Fruit fly (Drosophila melanogaster) whole organism, embryonic: ENCODE data around the gene SKIP.

Experiments
- Awh ChIP-seq: fragments of 200-800 bp; sonication (Bioruptor generic); IDR thresholded peaks from 2 replicates; pipeline ENCODE4, ENCODE4 v1.3.6; 2022; ENCODE audit warnings: missing biosample characterization, missing genetic modification characterization
- CG11093 ChIP-seq: fragments of 200-800 bp; sonication (Bioruptor generic); IDR thresholded peaks from 3 replicates; pipeline ENCODE4 v1.3.6; 2022; ENCODE audit warnings: missing biosample characterization, missing genetic modification characterization
- CG11504 ChIP-seq: fragments of 200-800 bp; sonication (Bioruptor generic); optimal IDR thresholded peaks from 3 replicates; lab custom pipeline; 2019; ENCODE audit warnings: missing biosample characterization, mild to moderate bottlenecking, missing genetic modification characterization, moderate library complexity
- CG11723 ChIP-seq: fragments of 200-800 bp; sonication (Bioruptor generic); optimal IDR thresholded peaks from 2 replicates; lab custom pipeline; 2017; ENCODE audit warnings: missing biosample characterization, mild to moderate bottlenecking, missing genetic modification characterization
- CG14860 ChIP-seq: fragments of 200-800 bp; sonication (Bioruptor generic); IDR thresholded peaks from 3 replicates; pipeline ENCODE4 v1.3.6; 2022; ENCODE audit warnings: missing biosample characterization, missing genetic modification characterization; ENCODE audit not compliant: partially characterized antibody
- CG15011 ChIP-seq: fragments of 200-800 bp; sonication (Bioruptor generic); optimal IDR thresholded peaks from 3 replicates; lab custom pipeline; 2018; ENCODE audit warnings: missing biosample characterization, mild to moderate bottlenecking, missing genetic modification characterization
- CG17359 ChIP-seq: fragments of 200-800 bp; sonication (Bioruptor generic); optimal IDR thresholded peaks from 3 replicates; lab custom pipeline; 2018; ENCODE audit warnings: missing biosample characterization, mild to moderate bottlenecking, missing genetic modification characterization, moderate library complexity
- CG18011 ChIP-seq: fragments of 200-800 bp; sonication (Bioruptor generic); optimal IDR thresholded peaks from 2 replicates; lab custom pipeline; 2017; ENCODE audit warnings: missing biosample characterization, missing genetic modification characterization, mild to moderate bottlenecking, moderate library complexity, missing genotype
- CG18599 ChIP-seq: fragments of 200-800 bp; sonication (Bioruptor generic); optimal IDR thresholded peaks from 3 replicates; lab custom pipeline; 2017; ENCODE audit warnings: missing biosample characterization, missing genetic modification characterization, mild to moderate bottlenecking, moderate library complexity, missing genetic modification reagents
- CG18619 ChIP-seq: fragments of 200-800 bp; sonication (Bioruptor generic); optimal IDR thresholded peaks from 3 replicates; lab custom pipeline; 2017; ENCODE audit warnings: missing biosample characterization, mild to moderate bottlenecking, missing genetic modification characterization
- CG2202 ChIP-seq: fragments of 200-800 bp; sonication (Bioruptor generic); optimal IDR thresholded peaks from 2 replicates; lab custom pipeline; 2018; ENCODE audit warnings: missing biosample characterization, mild to moderate bottlenecking, missing genetic modification characterization
- CG2678 ChIP-seq: fragments of 200-800 bp; sonication (Bioruptor generic); optimal IDR thresholded peaks from 3 replicates; lab custom pipeline; 2019; ENCODE audit warnings: missing biosample characterization, mild to moderate bottlenecking, missing genetic modification characterization, moderate library complexity
- CG2889 ChIP-seq: fragments of 200-800 bp; sonication (Bioruptor generic); IDR thresholded peaks from 3 replicates; pipeline ENCODE4 v1.3.6; 2022; ENCODE audit warnings: missing biosample characterization, missing genetic modification characterization
- CG31388 ChIP-seq: fragments of 200-800 bp; sonication (Bioruptor generic); optimal IDR thresholded peaks from 2 replicates; lab custom pipeline; 2016; ENCODE audit warnings: missing biosample characterization, missing genetic modification characterization
- CG4328 ChIP-seq: fragments of 200-800 bp; sonication (Bioruptor generic); optimal IDR thresholded peaks from 3 replicates; lab custom pipeline; 2017; ENCODE audit warnings: missing biosample characterization, missing genetic modification reagents, missing genetic modification characterization
- CG6813 ChIP-seq: fragments of 200-800 bp; sonication (Bioruptor generic); optimal IDR thresholded peaks from 2 replicates; lab custom pipeline; 2017; ENCODE audit warnings: missing biosample characterization, missing genetic modification characterization, mild to moderate bottlenecking, moderate library complexity, missing genetic modification reagents
- CG6854 ChIP-seq: fragments of 200-800 bp; sonication (Bioruptor generic); optimal IDR thresholded peaks from 3 replicates; lab custom pipeline; 2017; ENCODE audit warnings: missing biosample characterization, mild to moderate bottlenecking, missing genetic modification characterization
- CG7839 ChIP-seq: fragments of 200-800 bp; sonication (Bioruptor generic); optimal IDR thresholded peaks from 3 replicates; lab custom pipeline; 2018; ENCODE audit warnings: missing biosample characterization, mild to moderate bottlenecking, missing genetic modification characterization, moderate library complexity
- CG8765 ChIP-seq: fragments of 200-800 bp; sonication (Bioruptor generic); IDR thresholded peaks from 2 replicates; pipeline ENCODE4 v1.3.6; 2022; ENCODE audit warnings: missing biosample characterization, missing genetic modification characterization
- CG8944 ChIP-seq: fragments of 200-800 bp; sonication (Bioruptor generic); optimal IDR thresholded peaks from 3 replicates; lab custom pipeline; 2016; ENCODE audit warnings: missing biosample characterization, missing genetic modification characterization
- CkIIα-i1 ChIP-seq: fragments of 200-800 bp; sonication (Bioruptor generic); IDR thresholded peaks from 2 replicates; pipeline ENCODE4 v1.3.6; 2022; ENCODE audit warnings: missing biosample characterization, missing genetic modification characterization
- Doc3 ChIP-seq: fragments of 200-800 bp; sonication (Bioruptor generic); IDR thresholded peaks from 3 replicates; pipeline ENCODE4 v1.3.6; 2022; ENCODE audit warnings: missing biosample characterization, missing genetic modification characterization; ENCODE audit not compliant: partially characterized antibody
- Drgx ChIP-seq: fragments of 200-800 bp; sonication (Bioruptor generic); IDR thresholded peaks from 2 replicates; pipeline ENCODE4 v1.3.6; 2022; ENCODE audit warnings: missing biosample characterization, missing genetic modification characterization
- E2f1 ChIP-seq: fragments of 200-800 bp; sonication (Bioruptor generic); IDR thresholded peaks from 2 replicates; pipeline ENCODE4 v1.3.6; 2022; ENCODE audit warnings: missing biosample characterization, missing genetic modification characterization
- Ets97D ChIP-seq: fragments of 200-800 bp; sonication (Bioruptor generic); optimal IDR thresholded peaks from 3 replicates; lab custom pipeline; 2016; ENCODE audit warnings: missing biosample characterization, missing genetic modification characterization
- Hmx ChIP-seq: fragments of 200-800 bp; sonication (Bioruptor generic); optimal IDR thresholded peaks from 2 replicates; lab custom pipeline; 2016; ENCODE audit warnings: missing biosample characterization, missing genetic modification characterization
- Hr51 ChIP-seq, 2 experiments: fragments of 200-800 bp; sonication (Bioruptor generic); optimal IDR thresholded peaks; 2 replicates in 1 of 2; 3 replicates in 1 of 2; lab custom pipeline; 2016 to 2018; ENCODE audit warnings: missing biosample characterization in 2 of 2, missing genetic modification characterization in 2 of 2, mild to moderate bottlenecking in 1 of 2, moderate library complexity in 1 of 2
- Hr78 ChIP-seq, 2 experiments: fragments of 200-800 bp in 1 of 2; fragments of >200 bp in 1 of 2; sonication (Bioruptor generic) in 1 of 2; optimal IDR thresholded peaks; 2 replicates each; lab custom pipeline; 2017 to 2019; ENCODE audit warnings: missing biosample characterization in 2 of 2, missing genetic modification characterization in 2 of 2, mild to moderate bottlenecking in 1 of 2, moderate library complexity in 1 of 2
- Hsf ChIP-seq: fragments of 200-800 bp; sonication (Bioruptor generic); optimal IDR thresholded peaks from 3 replicates; lab custom pipeline; 2016; ENCODE audit warnings: missing biosample characterization, missing genetic modification characterization
- Kr ChIP-seq: fragments of 200-800 bp; sonication (Bioruptor generic); optimal IDR thresholded peaks from 2 replicates; lab custom pipeline; 2017; ENCODE audit warnings: missing biosample characterization, mild to moderate bottlenecking, missing genetic modification characterization
- Lpt ChIP-seq: fragments of >200 bp; optimal IDR thresholded peaks from 2 replicates; lab custom pipeline; 2018; ENCODE audit warnings: missing biosample characterization, missing genetic modification characterization
- Max ChIP-seq: fragments of 200-800 bp; sonication (Bioruptor generic); optimal IDR thresholded peaks from 2 replicates; lab custom pipeline; 2016; ENCODE audit warnings: missing biosample characterization, mild to moderate bottlenecking, missing genetic modification characterization
- Six4 ChIP-seq: fragments of 200-800 bp; sonication (Bioruptor generic); optimal IDR thresholded peaks from 2 replicates; lab custom pipeline; 2016; ENCODE audit warnings: missing biosample characterization, missing genetic modification characterization
- Sox102F ChIP-seq: fragments of 200-800 bp; sonication (Bioruptor generic); optimal IDR thresholded peaks from 2 replicates; lab custom pipeline; 2018; ENCODE audit warnings: missing biosample characterization, mild to moderate bottlenecking, missing genetic modification characterization, moderate library complexity
- bsh ChIP-seq, 2 experiments: fragments of 200-800 bp; sonication (Bioruptor generic); optimal IDR thresholded peaks; 2 replicates each; lab custom pipeline; 2017 to 2018; ENCODE audit warnings: mild to moderate bottlenecking in 2 of 2, missing biosample characterization in 2 of 2, missing genetic modification characterization in 2 of 2, moderate library complexity in 1 of 2
- chif ChIP-seq, 2 experiments: fragments of 200-800 bp; sonication (Bioruptor generic); optimal IDR thresholded peaks; 3 replicates each; lab custom pipeline; 2016; ENCODE audit warnings: missing biosample characterization in 2 of 2, missing genetic modification characterization in 2 of 2
- dm ChIP-seq: fragments of 200-800 bp; sonication (Bioruptor generic); optimal IDR thresholded peaks from 3 replicates; lab custom pipeline; 2016; ENCODE audit warnings: missing biosample characterization, missing genetic modification characterization
- gro ChIP-seq: fragments of 200-800 bp; sonication (Bioruptor generic); optimal IDR thresholded peaks from 2 replicates; lab custom pipeline; 2016; ENCODE audit warnings: missing biosample characterization, missing genetic modification characterization
- h ChIP-seq: fragments of >200 bp; optimal IDR thresholded peaks from 2 replicates; lab custom pipeline; 2017
- jumu ChIP-seq: fragments of 200-800 bp; sonication (Bioruptor generic); optimal IDR thresholded peaks from 3 replicates; lab custom pipeline; 2016; ENCODE audit warnings: missing biosample characterization, missing genetic modification characterization
- org-1 ChIP-seq: fragments of 200-800 bp; sonication (Bioruptor generic); optimal IDR thresholded peaks from 2 replicates; lab custom pipeline; 2017; ENCODE audit warnings: missing biosample characterization, missing genetic modification characterization
- rib ChIP-seq: fragments of 200-800 bp; sonication (Bioruptor generic); IDR thresholded peaks from 2 replicates; pipeline ENCODE4 v1.3.6; 2022; ENCODE audit warnings: missing biosample characterization, missing genetic modification characterization
- ro ChIP-seq: fragments of 200-800 bp; sonication (Bioruptor generic); IDR thresholded peaks from 2 replicates; pipeline ENCODE4 v1.3.6; 2022; ENCODE audit warnings: missing biosample characterization, missing genetic modification characterization
- run ChIP-seq: fragments of 200-800 bp; sonication (Bioruptor generic); optimal IDR thresholded peaks from 3 replicates; lab custom pipeline; 2018; ENCODE audit warnings: missing biosample characterization, mild to moderate bottlenecking, missing genetic modification characterization
- so ChIP-seq: fragments of 200-800 bp; sonication (Bioruptor generic); IDR thresholded peaks from 3 replicates; pipeline ENCODE4 v1.3.6; 2022; ENCODE audit warnings: missing biosample characterization, missing genetic modification characterization
- sug ChIP-seq: fragments of 200-800 bp; optimal IDR thresholded peaks from 2 replicates; lab custom pipeline; 2019; ENCODE audit warnings: missing biosample characterization, mild to moderate bottlenecking, missing genetic modification characterization, moderate library complexity
- zen2 ChIP-seq: fragments of 200-800 bp; sonication (Bioruptor generic); IDR thresholded peaks from 3 replicates; pipeline ENCODE4 v1.3.6; 2022; ENCODE audit warnings: missing biosample characterization, missing genetic modification characterization; ENCODE audit not compliant: partially characterized antibody

SKIP gene

DNA sequence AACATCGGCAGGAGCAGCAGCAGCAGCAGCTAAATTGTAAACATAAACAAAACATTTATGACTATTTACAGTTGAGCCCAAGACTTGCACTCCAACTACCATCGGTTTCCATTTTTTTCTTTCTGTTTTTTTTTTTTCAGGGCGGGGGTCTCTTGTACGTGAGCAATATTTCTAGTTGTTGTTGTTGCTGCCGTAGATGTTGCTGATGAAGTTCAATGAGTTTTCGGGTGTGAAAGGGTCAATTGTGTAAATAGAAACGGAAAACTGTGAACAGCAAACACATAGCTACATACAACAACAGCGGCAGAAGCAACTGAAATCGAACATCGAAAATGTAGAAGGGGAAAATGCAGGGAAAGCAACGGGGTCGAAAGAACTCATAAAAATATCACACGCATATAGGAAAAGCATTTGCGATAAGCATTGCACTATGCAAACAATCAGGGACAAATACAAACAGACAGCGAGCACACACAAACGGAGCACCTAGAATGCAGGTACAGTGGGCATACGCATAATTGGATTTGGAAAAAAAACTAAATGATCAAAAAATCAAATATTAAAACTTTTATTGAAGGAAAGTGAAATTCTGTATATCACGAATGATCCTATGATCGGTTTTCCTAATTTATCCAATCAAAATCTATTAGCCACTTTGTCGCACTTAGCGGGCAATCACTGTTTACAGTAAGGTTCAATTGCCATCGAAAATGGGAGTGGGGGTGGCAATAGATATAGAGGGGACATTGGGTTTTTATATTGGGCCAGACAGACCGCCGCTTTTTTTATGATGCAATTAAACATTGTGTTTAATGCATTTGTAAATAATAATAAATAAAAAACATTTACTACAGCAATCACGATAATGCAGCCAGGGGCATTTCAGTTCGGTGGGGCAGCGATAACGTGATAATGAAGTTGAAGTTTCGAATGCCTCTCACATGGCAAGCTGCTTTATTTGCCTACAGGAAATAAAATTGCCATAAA lies 12.1 kb downstream of the SKIP start (continued):
- peak; percentile 17 for TF ChIP-seq CG4328
- TF ChIP-seq Hr78 (GFP tag; optimal IDR thresholded peaks at IDR 0.05; lab: Kevin White, UChicago) = peak in 1 of 2 experiments; percentile 95
- TF ChIP-seq CG11093 (GFP tag; lab: Robert Waterston, UW) = peak; percentile 86
- TF ChIP-seq CG8944 (GFP tag; lab: Kevin White, UChicago) = peak; percentile 58
- TF ChIP-seq bsh (GFP tag; optimal IDR thresholded peaks at IDR 0.05; lab: Kevin White, UChicago) = peak in 1 of 2 experiments; percentile 90
- TF ChIP-seq E2f1 (GFP tag; lab: Robert Waterston, UW) = peak; percentile 84
- peak; percentile 64 for TF ChIP-seq Hsf (GFP tag; lab: Kevin White, UChicago)
- peak; percentile 52 for TF ChIP-seq CG18599 (GFP tag; lab: Kevin White, UChicago)
- TF ChIP-seq CkIIα-i1 = no peak
- peak; percentile 65 for TF ChIP-seq org-1 (GFP tag; lab: Kevin White, UChicago)
- TF ChIP-seq Ets97D (GFP tag; lab: Kevin White, UChicago) = peak; percentile 57
- peak; percentile 9 for TF ChIP-seq CG15011 (GFP tag; lab: Kevin White, UChicago)
- TF ChIP-seq CG2889 (GFP tag; lab: Robert Waterston, UW) = 0 out of 3 replicates have a peak, but pooled peaks have one; percentile 30
- TF ChIP-seq chif (GFP tag; optimal IDR thresholded peaks at IDR 0.05; lab: Kevin White, UChicago) = peak; percentile 61 to 75
- TF ChIP-seq CG11723 (GFP tag; lab: Kevin White, UChicago) = peak; percentile 35
- peak; percentile 80 for TF ChIP-seq CG2678 (tag; lab: Kevin White, UChicago)
- peak; percentile 78 for TF ChIP-seq CG11504
- TF ChIP-seq Lpt (GFP tag; lab: Kevin White, UChicago) = no peak
- TF ChIP-seq CG14860 (GFP tag; lab: Robert Waterston, UW) = no peak
- TF ChIP-seq Hmx (GFP tag; lab: Kevin White, UChicago) = peak; percentile 38
- TF ChIP-seq Hr51 (GFP tag; optimal IDR thresholded peaks at IDR 0.05; lab: Kevin White, UChicago) = peak in 1 of 2 experiments; percentile 63
- peak; percentile 2 for TF ChIP-seq run
- peak; percentile 40 for TF ChIP-seq dm (GFP tag; lab: Kevin White, UChicago)
- TF ChIP-seq gro (GFP tag; lab: Kevin White, UChicago) = no peak
- peak; percentile 22 for TF ChIP-seq sug (tag; lab: Kevin White, UChicago)
- peak; percentile 92 for TF ChIP-seq Kr (GFP tag; lab: Kevin White, UChicago)
- peak; percentile 81 for TF ChIP-seq CG8765
- peak; percentile 5 for TF ChIP-seq CG18011
- TF ChIP-seq jumu (GFP tag; lab: Kevin White, UChicago) = peak; percentile 80
- peak; percentile 77 for TF ChIP-seq CG6813 (GFP tag; lab: Kevin White, UChicago)
- TF ChIP-seq CG6854 (GFP tag; lab: Kevin White, UChicago) = peak; percentile 25
- no peak for TF ChIP-seq Doc3 (GFP tag; lab: Robert Waterston, UW)
- TF ChIP-seq Six4 (GFP tag; lab: Kevin White, UChicago) = peak; percentile 78
- peak; percentile 77; the same call in 1 of the 2 replicates for TF ChIP-seq ro
- TF ChIP-seq Awh (GFP tag; lab: Robert Waterston, UW) = peak; percentile 83
- TF ChIP-seq CG2202 = peak; percentile 82
- TF ChIP-seq CG31388 (GFP tag; lab: Kevin White, UChicago) = no peak
- TF ChIP-seq Max = peak; percentile 68
- peak; percentile 84 for TF ChIP-seq Drgx (GFP tag; lab: Robert Waterston, UW)
- no peak for TF ChIP-seq h (lab: Kevin White, UChicago)
- TF ChIP-seq CG7839 = peak; percentile 86
- TF ChIP-seq zen2 (GFP tag; lab: Robert Waterston, UW) = no peak
- TF ChIP-seq CG17359 (tag; lab: Kevin White, UChicago) = peak; percentile 75
- peak; percentile 30 for TF ChIP-seq CG18619
- no peak for TF ChIP-seq rib (GFP tag; lab: Robert Waterston, UW)
- peak; percentile 83 for TF ChIP-seq Sox102F (GFP tag; lab: Kevin White, UChicago)
- TF ChIP-seq so = peak; percentile 78; the same call in 2 of the 3 replicates
